Worm (Caenorhabditis elegans): ENCODE measurements around the gene R02D5.10.

The R02D5.10 gene

ce11 chrV:14468931-14469330 is 13.2 kb upstream of the R02D5.10 start, which contains the start of gene clec-57:
TSS of gene clec-57 (plus strand) at chrV:14469231.
- no peak for TF ChIP-seq klf-2 (GFP tag; conservative IDR thresholded peaks at IDR 0.05)
- TF ChIP-seq med-1 (GFP tag; optimal IDR thresholded peaks at IDR 0.05; ENCODE audit: insufficient read depth), result no peak
- no peak for TF ChIP-seq flt-1 (GFP tag; IDR thresholded peaks at IDR 0.05)
- no peak for TF ChIP-seq ref-1 (GFP tag; conservative IDR thresholded peaks at IDR 0.05)
- TF ChIP-seq T22C8.4 (GFP tag; IDR thresholded peaks at IDR 0.05), result no peak
- TF ChIP-seq cog-1 (tag; optimal IDR thresholded peaks at IDR 0.05), result no peak
- no peak for TF ChIP-seq ztf-29 (GFP tag; IDR thresholded peaks at IDR 0.05)
- no peak for TF ChIP-seq ztf-23 (GFP tag; IDR thresholded peaks at IDR 0.05)
- no peak for TF ChIP-seq tab-1 (GFP tag; IDR thresholded peaks at IDR 0.05)

- no peak for TF ChIP-seq flt-1 (GFP tag; IDR thresholded peaks at IDR 0.05)
Measured at ce11 chrV:14472229-14472628, 9.9 kb upstream of the R02D5.10 start, which contains the start of gene clec-227. TSS of gene clec-227 (plus strand) at chrV:14472529.

ce11 chrV:14474099-14474498 is 8.0 kb upstream of the R02D5.10 start, which contains the start of gene clec-56:
TSS of gene clec-56 (plus strand) at chrV:14474399.
- TF ChIP-seq ztf-23 (GFP tag; IDR thresholded peaks at IDR 0.05) (no peak), cog-1 (tag; optimal IDR thresholded peaks at IDR 0.05) (no peak), ref-1 (GFP tag; conservative IDR thresholded peaks at IDR 0.05) (no peak), med-1 (GFP tag; optimal IDR thresholded peaks at IDR 0.05; ENCODE audit: insufficient read depth) (no peak), tab-1 (GFP tag; IDR thresholded peaks at IDR 0.05) (no peak), klf-2 (GFP tag; conservative IDR thresholded peaks at IDR 0.05) (no peak), T22C8.4 (GFP tag; IDR thresholded peaks at IDR 0.05) (no peak), flt-1 (GFP tag; IDR thresholded peaks at IDR 0.05) (no peak), ztf-29 (GFP tag; IDR thresholded peaks at IDR 0.05) (no peak)

ce11 chrV:14476680-14477079 is 5.4 kb upstream of the R02D5.10 start, which contains the start of gene clec-54:
TSS of gene clec-54 (plus strand) at chrV:14476903.
- no peak for TF ChIP-seq flt-1 (GFP tag; IDR thresholded peaks at IDR 0.05)
- TF ChIP-seq med-1 (GFP tag; optimal IDR thresholded peaks at IDR 0.05; ENCODE audit: insufficient read depth), result no peak
- TF ChIP-seq ztf-23 (GFP tag; IDR thresholded peaks at IDR 0.05), result no peak
- no peak for TF ChIP-seq cog-1 (tag; optimal IDR thresholded peaks at IDR 0.05)
- TF ChIP-seq T22C8.4 (GFP tag; IDR thresholded peaks at IDR 0.05), result no peak
- TF ChIP-seq klf-2 (GFP tag; conservative IDR thresholded peaks at IDR 0.05), result no peak

- TF ChIP-seq ztf-23 (GFP tag; IDR thresholded peaks at IDR 0.05), result no peak
- no peak for TF ChIP-seq ref-1 (GFP tag; conservative IDR thresholded peaks at IDR 0.05)
- no peak for TF ChIP-seq tab-1 (GFP tag; IDR thresholded peaks at IDR 0.05)
- no peak for TF ChIP-seq med-1 (GFP tag; optimal IDR thresholded peaks at IDR 0.05; ENCODE audit: insufficient read depth)
- no peak for TF ChIP-seq klf-2 (GFP tag; conservative IDR thresholded peaks at IDR 0.05)
- no peak for TF ChIP-seq T22C8.4 (GFP tag; IDR thresholded peaks at IDR 0.05)
- no peak for TF ChIP-seq flt-1 (GFP tag; IDR thresholded peaks at IDR 0.05)
- no peak for TF ChIP-seq ztf-29 (GFP tag; IDR thresholded peaks at IDR 0.05)
- no peak for TF ChIP-seq cog-1 (tag; optimal IDR thresholded peaks at IDR 0.05)
Measured at ce11 chrV:14478979-14479378, 3.1 kb upstream of the R02D5.10 start, which contains the start of gene clec-55. TSS of gene clec-55 (plus strand) at chrV:14479279.

ce11 chrV:14480533-14480932 is 1.6 kb upstream of the R02D5.10 start:
- no peak for TF ChIP-seq med-1 (GFP tag; optimal IDR thresholded peaks at IDR 0.05; ENCODE audit: insufficient read depth)
- no peak for TF ChIP-seq T22C8.4 (GFP tag; IDR thresholded peaks at IDR 0.05)
- no peak for TF ChIP-seq flt-1 (GFP tag; IDR thresholded peaks at IDR 0.05)
- TF ChIP-seq ztf-29 (GFP tag; IDR thresholded peaks at IDR 0.05), result no peak

DNA sequence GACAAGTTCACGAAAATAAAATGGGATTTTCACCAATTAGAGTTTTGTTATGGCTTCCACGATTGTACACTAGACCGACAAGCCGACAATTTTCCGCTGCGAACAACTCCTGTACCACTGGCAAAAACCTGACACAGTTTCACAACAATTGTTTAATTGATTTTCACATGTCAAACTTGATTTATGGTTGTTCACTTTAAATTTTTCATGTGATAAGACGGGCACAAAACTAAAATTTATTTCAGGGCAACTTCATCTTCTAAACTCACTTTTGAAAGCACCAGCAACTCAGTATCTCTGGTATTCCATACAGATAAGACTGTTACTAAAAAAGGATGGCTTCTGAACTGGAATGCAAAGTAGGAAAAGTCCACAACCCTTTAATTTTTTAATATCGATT is 686 bp upstream of the R02D5.10 start, which contains the start of gene R02D5.7:
Gene R02D5.7 (minus strand): TSS at position 101 of the 400 bp plus-strand sequence.
- TF ChIP-seq cog-1 (tag; optimal IDR thresholded peaks at IDR 0.05), result no peak
- TF ChIP-seq ztf-29 (GFP tag; IDR thresholded peaks at IDR 0.05), result no peak
- no peak for TF ChIP-seq tab-1 (GFP tag; IDR thresholded peaks at IDR 0.05)
- no peak for TF ChIP-seq flt-1 (GFP tag; IDR thresholded peaks at IDR 0.05)
- TF ChIP-seq ztf-23 (GFP tag; IDR thresholded peaks at IDR 0.05), result no peak
- no peak for TF ChIP-seq T22C8.4 (GFP tag; IDR thresholded peaks at IDR 0.05)
- TF ChIP-seq med-1 (GFP tag; optimal IDR thresholded peaks at IDR 0.05; ENCODE audit: insufficient read depth), result no peak
- TF ChIP-seq ref-1 (GFP tag; conservative IDR thresholded peaks at IDR 0.05), result no peak
- TF ChIP-seq klf-2 (GFP tag; conservative IDR thresholded peaks at IDR 0.05), result no peak

- TF ChIP-seq med-1 (GFP tag; optimal IDR thresholded peaks at IDR 0.05; ENCODE audit: insufficient read depth) (no peak), ref-1 (GFP tag; conservative IDR thresholded peaks at IDR 0.05) (no peak), T22C8.4 (GFP tag; IDR thresholded peaks at IDR 0.05) (no peak), ztf-29 (GFP tag; IDR thresholded peaks at IDR 0.05) (no peak), ztf-23 (GFP tag; IDR thresholded peaks at IDR 0.05) (no peak), flt-1 (GFP tag; IDR thresholded peaks at IDR 0.05) (no peak), klf-2 (GFP tag; conservative IDR thresholded peaks at IDR 0.05) (no peak), tab-1 (GFP tag; IDR thresholded peaks at IDR 0.05) (no peak), cog-1 (tag; optimal IDR thresholded peaks at IDR 0.05) (no peak)
Measured at ce11 chrV:14482728-14483210, 682 bp downstream of the R02D5.10 start, which contains the start of gene R02D5.3. TSS of gene R02D5.3 (plus strand) at chrV:14483160.

DNA sequence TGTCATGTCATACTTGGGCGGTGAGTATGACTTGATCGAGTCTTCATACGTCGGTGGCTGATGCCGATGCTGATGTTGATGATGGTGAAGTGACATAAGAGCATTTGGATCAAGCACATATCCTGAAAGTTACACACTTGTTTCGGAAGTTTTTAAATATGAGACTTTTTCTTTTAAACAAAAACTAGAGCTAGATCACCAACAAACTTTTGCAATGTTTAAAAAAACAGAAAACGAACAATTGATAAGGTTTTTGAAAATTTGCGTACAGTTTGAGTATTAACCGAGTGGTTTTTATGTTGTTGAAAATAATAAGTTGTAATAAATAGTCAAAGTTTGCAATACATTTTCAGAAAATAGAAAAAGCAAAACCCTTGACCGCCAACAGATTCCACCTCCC is 2.5 kb downstream of the R02D5.10 start, which contains the start of gene R02D5.4:
Gene R02D5.4 (minus strand): TSS at position 101 of the 400 bp plus-strand sequence.
- no peak for TF ChIP-seq ztf-29 (GFP tag; IDR thresholded peaks at IDR 0.05)
- TF ChIP-seq med-1 (GFP tag; optimal IDR thresholded peaks at IDR 0.05; ENCODE audit: insufficient read depth), result no peak
- no peak for TF ChIP-seq ztf-23 (GFP tag; IDR thresholded peaks at IDR 0.05)
- TF ChIP-seq ref-1 (GFP tag; conservative IDR thresholded peaks at IDR 0.05), result no peak
- TF ChIP-seq flt-1 (GFP tag; IDR thresholded peaks at IDR 0.05), result no peak
- no peak for TF ChIP-seq tab-1 (GFP tag; IDR thresholded peaks at IDR 0.05)
- TF ChIP-seq cog-1 (tag; optimal IDR thresholded peaks at IDR 0.05), result no peak
- TF ChIP-seq T22C8.4 (GFP tag; IDR thresholded peaks at IDR 0.05), result no peak
- TF ChIP-seq klf-2 (GFP tag; conservative IDR thresholded peaks at IDR 0.05), result no peak

- TF ChIP-seq T22C8.4 (GFP tag; IDR thresholded peaks at IDR 0.05) (no peak), cog-1 (tag; optimal IDR thresholded peaks at IDR 0.05) (no peak), ztf-29 (GFP tag; IDR thresholded peaks at IDR 0.05) (no peak), med-1 (GFP tag; optimal IDR thresholded peaks at IDR 0.05; ENCODE audit: insufficient read depth) (no peak), flt-1 (GFP tag; IDR thresholded peaks at IDR 0.05) (no peak), klf-2 (GFP tag; conservative IDR thresholded peaks at IDR 0.05) (no peak), ztf-23 (GFP tag; IDR thresholded peaks at IDR 0.05) (no peak), ref-1 (GFP tag; conservative IDR thresholded peaks at IDR 0.05) (no peak), tab-1 (GFP tag; IDR thresholded peaks at IDR 0.05) (no peak)
Measured at ce11 chrV:14491097-14491496, 9.0 kb downstream of the R02D5.10 start.

Data from whole organism, midembryonic.